Worm (Caenorhabditis elegans) whole organism, L4/young adult: ENCODE data around the gene F55D1.1.

ENCODE experiments used
- W03F9.2 ChIP-seq: fragments of 150-350 bp; optimal IDR thresholded peaks from 2 replicates; lab custom pipeline; 2014; ENCODE audit warnings: missing biosample characterization, missing genetic modification characterization
- dao-5 ChIP-seq: sonication (generic microtip); optimal IDR thresholded peaks from 2 replicates; lab custom pipeline; 2016; ENCODE audit warnings: missing genotype, missing genetic modification characterization, moderate library complexity, missing compliant biosample characterization
- him-1 ChIP-seq: sonication (generic microtip); optimal IDR thresholded peaks from 2 replicates; lab custom pipeline; 2016; ENCODE audit warnings: missing genotype, missing genetic modification reagents, missing genetic modification characterization, missing compliant biosample characterization

- no peak for TF ChIP-seq dao-5 (tag; lab: Kevin White, UChicago)
- no peak for TF ChIP-seq him-1 (tag; lab: Kevin White, UChicago)
- no peak for TF ChIP-seq W03F9.2 (tag; lab: Kevin White, UChicago)
These were observed 12.0 kb upstream of the F55D1.1 start for ce11 chrX:5477597-5477996.
